Fruit fly (Drosophila melanogaster) whole organism, embryonic: ENCODE data around the gene CG5262.

Experiments used
- Atf3 ChIP-seq: fragments of 200-800 bp; sonication (Bioruptor generic); optimal IDR thresholded peaks from 3 replicates; lab custom pipeline; 2016; ENCODE audit warnings: missing biosample characterization, missing genetic modification characterization
- B-H1 ChIP-seq: fragments of 200-800 bp; sonication (Bioruptor generic); IDR thresholded peaks from 3 replicates; pipeline ENCODE4 v1.3.6; 2022; ENCODE audit warnings: missing biosample characterization, missing genetic modification characterization
- B-H2 ChIP-seq: fragments of 200-800 bp; sonication (Bioruptor generic); optimal IDR thresholded peaks from 2 replicates; lab custom pipeline; 2018; ENCODE audit warnings: missing biosample characterization, mild to moderate bottlenecking, missing genetic modification characterization
- CG10979 ChIP-seq: fragments of 200-800 bp; sonication (Bioruptor generic); optimal IDR thresholded peaks from 2 replicates; lab custom pipeline; 2018; ENCODE audit warnings: missing biosample characterization, mild to moderate bottlenecking, missing genetic modification characterization, moderate library complexity
- CG11093 ChIP-seq: fragments of 200-800 bp; sonication (Bioruptor generic); IDR thresholded peaks from 3 replicates; pipeline ENCODE4 v1.3.6; 2022; ENCODE audit warnings: missing biosample characterization, missing genetic modification characterization
- CG12219 ChIP-seq: fragments of 200-800 bp; sonication (Bioruptor generic); optimal IDR thresholded peaks from 3 replicates; lab custom pipeline; 2018; ENCODE audit warnings: missing biosample characterization, mild to moderate bottlenecking, missing genetic modification characterization
- CG12236 ChIP-seq: fragments of 200-800 bp; sonication (Bioruptor generic); optimal IDR thresholded peaks from 2 replicates; lab custom pipeline; 2016; ENCODE audit warnings: missing biosample characterization, missing genetic modification characterization
- CG13123 ChIP-seq: fragments of 200-800 bp; sonication (Bioruptor generic); optimal IDR thresholded peaks from 2 replicates; lab custom pipeline; 2016; ENCODE audit warnings: missing biosample characterization, missing genetic modification characterization
- CG13296 ChIP-seq: fragments of 200-800 bp; sonication (Bioruptor generic); optimal IDR thresholded peaks from 3 replicates; lab custom pipeline; 2018; ENCODE audit warnings: missing biosample characterization, mild to moderate bottlenecking, missing genetic modification characterization
- CG1647 ChIP-seq: fragments of 200-800 bp; sonication (Bioruptor generic); optimal IDR thresholded peaks from 3 replicates; lab custom pipeline; 2016; ENCODE audit warnings: missing biosample characterization, missing genetic modification characterization
- CG17186 ChIP-seq: fragments of 200-800 bp; sonication (Bioruptor generic); optimal IDR thresholded peaks from 3 replicates; lab custom pipeline; 2017; ENCODE audit warnings: missing biosample characterization, missing genetic modification reagents, missing genetic modification characterization
- CG2116 ChIP-seq: fragments of 200-800 bp; sonication (Bioruptor generic); optimal IDR thresholded peaks from 3 replicates; lab custom pipeline; 2018; ENCODE audit warnings: missing biosample characterization, mild to moderate bottlenecking, missing genetic modification characterization
- CG2712 ChIP-seq: fragments of 200-800 bp; optimal IDR thresholded peaks from 3 replicates; lab custom pipeline; 2019; ENCODE audit warnings: missing biosample characterization, mild to moderate bottlenecking, missing genetic modification characterization, moderate library complexity
- CG2875 ChIP-seq: fragments of 200-800 bp; sonication (Bioruptor generic); optimal IDR thresholded peaks from 2 replicates; lab custom pipeline; 2017; ENCODE audit warnings: missing biosample characterization, mild to moderate bottlenecking, missing genetic modification characterization, missing genetic modification reagents
- CG32532 ChIP-seq: fragments of 200-800 bp; sonication (Bioruptor generic); IDR thresholded peaks from 2 replicates; pipeline ENCODE4 v1.3.6; 2022; ENCODE audit warnings: missing biosample characterization, missing genetic modification characterization
- CG32767 ChIP-seq: fragments of 200-800 bp; sonication (Bioruptor generic); IDR thresholded peaks from 2 replicates; pipeline ENCODE4 v1.3.6; 2022; ENCODE audit warnings: missing biosample characterization, missing genetic modification characterization
- CG42726 ChIP-seq: fragments of 200-800 bp; sonication (Bioruptor generic); IDR thresholded peaks from 2 replicates; pipeline ENCODE4 v1.3.6; 2022; ENCODE audit warnings: missing biosample characterization, missing genetic modification characterization; ENCODE audit not compliant: partially characterized antibody
- CG4404 ChIP-seq: fragments of 200-800 bp; sonication (Bioruptor generic); IDR thresholded peaks from 2 replicates; pipeline ENCODE4 v1.3.6; 2022; ENCODE audit warnings: missing biosample characterization, missing genetic modification characterization
- CG7357 ChIP-seq: fragments of 200-800 bp; sonication (Bioruptor generic); IDR thresholded peaks from 3 replicates; pipeline ENCODE4 v1.3.6; 2022; ENCODE audit warnings: missing biosample characterization, missing genetic modification characterization
- CG7839 ChIP-seq: fragments of 200-800 bp; sonication (Bioruptor generic); optimal IDR thresholded peaks from 3 replicates; lab custom pipeline; 2018; ENCODE audit warnings: missing biosample characterization, mild to moderate bottlenecking, missing genetic modification characterization, moderate library complexity
- CoRest ChIP-seq: fragments of 200-800 bp; sonication (Bioruptor generic); optimal IDR thresholded peaks from 3 replicates; lab custom pipeline; 2018; ENCODE audit warnings: missing biosample characterization, mild to moderate bottlenecking, missing genetic modification characterization, moderate library complexity
- Dbx ChIP-seq: fragments of 200-800 bp; sonication (Bioruptor generic); IDR thresholded peaks from 3 replicates; pipeline ENCODE4 v1.3.6; 2022; ENCODE audit warnings: missing biosample characterization, missing genetic modification characterization
- Doc2 ChIP-seq: fragments of 200-800 bp; sonication (Bioruptor generic); IDR thresholded peaks from 2 replicates; pipeline ENCODE4 v1.3.6; 2022; ENCODE audit warnings: missing biosample characterization, missing genetic modification characterization
- Dref ChIP-seq: fragments of 200-800 bp; sonication (Bioruptor generic); IDR thresholded peaks from 2 replicates; pipeline ENCODE4 v1.3.6; 2022; ENCODE audit warnings: missing biosample characterization, missing genetic modification characterization
- Hr3 ChIP-seq: fragments of 200-800 bp; sonication (Bioruptor generic); optimal IDR thresholded peaks from 3 replicates; lab custom pipeline; 2016; ENCODE audit warnings: missing biosample characterization, missing genetic modification characterization
- Hsf ChIP-seq: fragments of 200-800 bp; sonication (Bioruptor generic); optimal IDR thresholded peaks from 3 replicates; lab custom pipeline; 2016; ENCODE audit warnings: missing biosample characterization, missing genetic modification characterization
- Mrtf ChIP-seq: fragments of 200-800 bp; sonication (Bioruptor generic); IDR thresholded peaks from 3 replicates; pipeline ENCODE4 v1.3.6; 2022; ENCODE audit warnings: missing biosample characterization, missing genetic modification characterization
- NK7.1 ChIP-seq: fragments of 200-800 bp; sonication (Bioruptor generic); optimal IDR thresholded peaks from 3 replicates; lab custom pipeline; 2016; ENCODE audit warnings: missing biosample characterization, missing genetic modification characterization
- Rx ChIP-seq: fragments of 200-800 bp; sonication (Bioruptor generic); IDR thresholded peaks from 2 replicates; pipeline ENCODE4 v1.3.6; 2022; ENCODE audit warnings: missing biosample characterization, missing genetic modification characterization
- Tbp ChIP-seq: fragments of >200 bp; optimal IDR thresholded peaks from 2 replicates; lab custom pipeline; 2018; ENCODE audit warnings: missing biosample characterization, missing genetic modification characterization
- Trl ChIP-seq, 3 experiments: fragments of >200 bp in 2 of 3; fragments of 200-800 bp in 1 of 3; sonication (Bioruptor generic) in 1 of 3; optimal IDR thresholded peaks; 2 replicates in 1 of 3; 3 replicates in 2 of 3; lab custom pipeline; 2016 to 2017; ENCODE audit warnings: missing biosample characterization in 1 of 3, missing genetic modification characterization in 1 of 3
- Xrp1 ChIP-seq: fragments of 200-800 bp; sonication (Bioruptor generic); IDR thresholded peaks from 2 replicates; pipeline ENCODE4 v1.3.6; 2022; ENCODE audit warnings: missing biosample characterization, missing genetic modification characterization
- YL-1 ChIP-seq: fragments of 200-800 bp; sonication (Bioruptor generic); optimal IDR thresholded peaks from 3 replicates; lab custom pipeline; 2017; ENCODE audit warnings: missing biosample characterization, mild to moderate bottlenecking, missing genetic modification characterization
- aop ChIP-seq: fragments of 200-800 bp; sonication (Bioruptor generic); IDR thresholded peaks from 2 replicates; pipeline ENCODE4 v1.3.6; 2022; ENCODE audit warnings: missing biosample characterization, missing genetic modification characterization
- bab2 ChIP-seq: fragments of 200-800 bp; sonication (Bioruptor generic); optimal IDR thresholded peaks from 2 replicates; lab custom pipeline; 2016; ENCODE audit warnings: missing biosample characterization, missing genetic modification characterization
- bcd ChIP-seq: fragments of 200-800 bp; sonication (Bioruptor generic); optimal IDR thresholded peaks from 2 replicates; lab custom pipeline; 2017; ENCODE audit warnings: missing biosample characterization, mild to moderate bottlenecking, missing genetic modification characterization
- corto ChIP-seq: fragments of 200-800 bp; sonication (Bioruptor generic); optimal IDR thresholded peaks from 2 replicates; lab custom pipeline; 2016; ENCODE audit warnings: missing biosample characterization, mild to moderate bottlenecking, missing genetic modification characterization, moderate library complexity
- da ChIP-seq: fragments of 200-800 bp; sonication (Bioruptor generic); optimal IDR thresholded peaks from 2 replicates; lab custom pipeline; 2016; ENCODE audit warnings: missing biosample characterization, missing genetic modification characterization
- dan ChIP-seq: fragments of 200-800 bp; sonication (Bioruptor generic); IDR thresholded peaks from 2 replicates; pipeline ENCODE4 v1.3.6; 2022; ENCODE audit warnings: missing biosample characterization, missing genetic modification characterization
- exex ChIP-seq: fragments of 200-800 bp; sonication (Bioruptor generic); optimal IDR thresholded peaks from 4 replicates; lab custom pipeline; 2018; ENCODE audit warnings: missing biosample characterization, mild to moderate bottlenecking, missing genetic modification characterization, moderate library complexity
- gem ChIP-seq: fragments of 200-800 bp; sonication (Bioruptor generic); optimal IDR thresholded peaks from 2 replicates; lab custom pipeline; 2019; ENCODE audit warnings: missing biosample characterization, mild to moderate bottlenecking, missing genetic modification characterization, moderate library complexity
- her ChIP-seq: fragments of 200-800 bp; sonication (Bioruptor generic); optimal IDR thresholded peaks from 2 replicates; lab custom pipeline; 2016; ENCODE audit warnings: missing biosample characterization, missing genetic modification characterization
- hth ChIP-seq: fragments of >200 bp; optimal IDR thresholded peaks from 2 replicates; lab custom pipeline; 2017; ENCODE audit warnings: inconsistent platforms
- klu ChIP-seq: fragments of 200-800 bp; sonication (Bioruptor generic); IDR thresholded peaks from 2 replicates; pipeline ENCODE4 v1.3.6; 2022; ENCODE audit warnings: missing biosample characterization, missing genetic modification characterization
- nmo ChIP-seq: fragments of 200-800 bp; sonication (Bioruptor generic); optimal IDR thresholded peaks from 2 replicates; lab custom pipeline; 2018; ENCODE audit warnings: missing biosample characterization, mild to moderate bottlenecking, missing genetic modification characterization, moderate library complexity
- rib ChIP-seq: fragments of 200-800 bp; sonication (Bioruptor generic); IDR thresholded peaks from 2 replicates; pipeline ENCODE4 v1.3.6; 2022; ENCODE audit warnings: missing biosample characterization, missing genetic modification characterization
- sens ChIP-seq: fragments of 200-800 bp; sonication (Bioruptor generic); peaks from one replicate; lab custom pipeline; 2016; ENCODE audit warnings: missing biosample characterization, missing genetic modification characterization
- slp2 ChIP-seq: fragments of 200-800 bp; sonication (Bioruptor generic); optimal IDR thresholded peaks from 2 replicates; lab custom pipeline; 2016; ENCODE audit warnings: missing biosample characterization, missing genetic modification characterization
- stwl ChIP-seq: fragments of 200-800 bp; sonication (Bioruptor generic); optimal IDR thresholded peaks from 3 replicates; lab custom pipeline; 2018; ENCODE audit warnings: missing biosample characterization, mild to moderate bottlenecking, missing genetic modification characterization, moderate library complexity
- toy ChIP-seq: fragments of 200-800 bp; sonication (Bioruptor generic); IDR thresholded peaks from 2 replicates; pipeline ENCODE4 v1.3.6; 2022; ENCODE audit warnings: missing biosample characterization, missing genetic modification characterization
- tx ChIP-seq: fragments of 200-800 bp; sonication (Bioruptor generic); optimal IDR thresholded peaks from 2 replicates; lab custom pipeline; 2016; ENCODE audit warnings: missing biosample characterization, missing genetic modification characterization
- vvl ChIP-seq: fragments of 200-800 bp; sonication (Bioruptor generic); IDR thresholded peaks from 2 replicates; pipeline ENCODE4 v1.3.6; 2022; ENCODE audit warnings: missing biosample characterization, missing genetic modification characterization

CG5262 gene

dm6 chr3L:20470991-20471498 is 40.8 kb upstream of the CG5262 start (continued):
- TF ChIP-seq B-H2 (GFP tag; lab: Kevin White, UChicago) (no peak), CG12219 (GFP tag; lab: Kevin White, UChicago) (peak; percentile 53), her (peak; percentile 15), tx (no peak), CG4404 (GFP tag; lab: Robert Waterston, UW) (0 out of 2 replicates have a peak, but pooled peaks have one; percentile 14), CG13123 (GFP tag; lab: Kevin White, UChicago) (no peak), CG7839 (tag; lab: Kevin White, UChicago) (peak; percentile 58), CG2712 (tag; lab: Kevin White, UChicago) (peak; percentile 57), klu (no peak), CG2116 (GFP tag; lab: Kevin White, UChicago) (peak; percentile 16), da (GFP tag; lab: Kevin White, UChicago) (no peak), bab2 (GFP tag; lab: Kevin White, UChicago) (no peak), CG42726 (GFP tag; lab: Robert Waterston, UW) (no peak), B-H1 (no peak), Doc2 (GFP tag; lab: Robert Waterston, UW) (no peak), stwl (tag; lab: Kevin White, UChicago) (no peak), bcd (GFP tag; lab: Kevin White, UChicago) (peak; percentile 29), CG17186 (no peak), sens (GFP tag; lab: Kevin White, UChicago) (peak; percentile 26), CG2875 (GFP tag; lab: Kevin White, UChicago) (peak; percentile 56), exex (tag; lab: Kevin White, UChicago) (peak; percentile 89), Atf3 (GFP tag; lab: Kevin White, UChicago) (no peak), Xrp1 (peak; percentile 53; the same call in 1 of the 2 replicates), CG11093 (GFP tag; lab: Robert Waterston, UW) (no peak; the same call in 2 of the 3 replicates), nmo (peak; percentile 23), Dbx (GFP tag; lab: Robert Waterston, UW) (no peak), aop (GFP tag; lab: Robert Waterston, UW) (no peak), CG32767 (no peak), Trl (optimal IDR thresholded peaks at IDR 0.05; lab: Kevin White, UChicago) (no peak), Trl (GFP tag; optimal IDR thresholded peaks at IDR 0.05; lab: Kevin White, UChicago) (no peak), Mrtf (peak; percentile 60; the same call in 1 of the 3 replicates), CG10979 (tag; lab: Kevin White, UChicago) (peak; percentile 45), gem (tag; lab: Kevin White, UChicago) (peak; percentile 58), dan (no peak), Rx (GFP tag; lab: Robert Waterston, UW) (peak; percentile 41; the same call in 1 of the 2 replicates), toy (GFP tag; lab: Robert Waterston, UW) (no peak), Tbp (no peak), corto (GFP tag; lab: Kevin White, UChicago) (no peak), CG7357 (no peak), NK7.1 (GFP tag; lab: Kevin White, UChicago) (no peak), slp2 (GFP tag; lab: Kevin White, UChicago) (no peak), CG1647 (GFP tag; lab: Kevin White, UChicago) (no peak), Dref (no peak), Hsf (GFP tag; lab: Kevin White, UChicago) (peak; percentile 16), rib (GFP tag; lab: Robert Waterston, UW) (peak; percentile 23; the same call in 1 of the 2 replicates), YL-1 (GFP tag; lab: Kevin White, UChicago) (no peak), CG32532 (peak; percentile 27; the same call in 1 of the 2 replicates), vvl (GFP tag; lab: Robert Waterston, UW) (peak; percentile 78), hth (no peak), CG13296 (peak; percentile 32), CoRest (peak; percentile 0), CG12236 (GFP tag; lab: Kevin White, UChicago) (no peak), Hr3 (GFP tag; lab: Kevin White, UChicago) (peak; percentile 13)
